Worm (Caenorhabditis elegans) whole organism, mixed stage, embryonic: ENCODE measurements around the gene clk-1.

Experiments used
- ces-1 ChIP-seq: fragments of 150-350 bp; optimal IDR thresholded peaks from 2 replicates; lab custom pipeline; 2014; ENCODE audit warnings: missing biosample characterization, missing genetic modification reagents, missing genetic modification characterization
- mab-5 ChIP-seq: fragments of 150-350 bp; optimal IDR thresholded peaks from 2 replicates; lab custom pipeline; 2014; ENCODE audit warnings: missing biosample characterization, missing genetic modification characterization
- mls-2 ChIP-seq: sonication (generic microtip); optimal IDR thresholded peaks from 2 replicates; lab custom pipeline; 2016; ENCODE audit warnings: mild to moderate bottlenecking, missing genetic modification characterization, moderate library complexity, missing compliant biosample characterization
- snpc-4 ChIP-seq: fragments of 150-350 bp; optimal IDR thresholded peaks from 2 replicates; lab custom pipeline; 2014; ENCODE audit warnings: missing biosample characterization, missing genetic modification characterization

- no peak for TF ChIP-seq snpc-4 (tag; lab: Kevin White, UChicago)
- no peak for TF ChIP-seq mab-5 (tag; lab: Kevin White, UChicago)
- no peak for TF ChIP-seq mls-2 (tag; lab: Kevin White, UChicago)
- no peak for TF ChIP-seq ces-1
Observed at ce11 chrIII:5318610-5319009, 40.9 kb downstream of the clk-1 start.
